Fruit fly (Drosophila melanogaster): ENCODE data around the gene CG14810.

DNA sequence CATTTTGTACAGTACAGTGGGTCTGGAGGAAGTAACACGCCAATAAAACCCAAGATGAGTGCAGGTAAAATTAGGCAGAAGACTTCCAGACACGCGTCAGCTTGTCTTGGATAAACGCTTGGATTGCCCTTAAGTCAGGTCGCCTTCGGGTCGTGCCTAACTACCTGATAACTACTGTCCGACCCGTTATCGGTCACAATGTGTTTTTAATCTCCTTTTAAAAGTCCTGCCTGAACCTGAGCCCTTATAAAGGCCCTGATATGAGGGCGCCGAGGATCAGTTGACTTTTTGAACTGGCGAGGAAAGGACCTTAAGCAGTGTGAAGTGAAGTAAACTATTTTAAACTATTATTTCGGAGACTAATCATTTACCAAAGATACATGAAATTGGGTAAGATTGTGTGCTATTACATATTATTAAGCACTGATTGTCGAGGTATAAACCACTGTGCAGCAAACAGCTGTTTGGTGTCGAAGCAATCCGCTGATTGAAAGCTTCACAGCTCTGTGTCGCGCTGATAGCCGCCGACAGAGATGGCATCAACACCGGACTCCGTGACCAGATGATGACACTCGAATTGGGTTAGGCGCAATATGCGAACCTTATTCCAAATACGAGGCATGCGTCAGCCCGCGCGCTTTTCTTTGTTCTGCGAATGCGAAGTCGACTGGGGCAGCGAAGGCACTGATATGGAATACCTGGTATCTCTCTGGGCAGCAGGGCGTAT is 3.9 kb upstream of the CG14810 start:
- TF ChIP-seq fd96Ca (GFP tag; IDR thresholded peaks at IDR 0.05) = no peak
- no peak for TF ChIP-seq Pif1B (GFP tag; optimal IDR thresholded peaks at IDR 0.05)
- no peak for TF ChIP-seq CG8159 (tag; optimal IDR thresholded peaks at IDR 0.05)

Data from whole organism, pupa.